Fruit fly (Drosophila melanogaster) whole organism: ENCODE measurements around the gene CG11134.

Experiments used
- CG8478 ChIP-seq: fragments of >200 bp; optimal IDR thresholded peaks from 2 replicates; lab custom pipeline; 2018; ENCODE audit warnings: inconsistent platforms
- Dll ChIP-seq: fragments of >200 bp; optimal IDR thresholded peaks from 2 replicates; lab custom pipeline; 2017
- EcR ChIP-seq, 2 experiments: fragments of >200 bp; optimal IDR thresholded peaks; 2 replicates each; lab custom pipeline; 2017; ENCODE audit warnings: missing biosample characterization in 2 of 2, missing genetic modification characterization in 2 of 2, missing genetic modification reagents in 2 of 2
- pan ChIP-seq: fragments of >200 bp; optimal IDR thresholded peaks from 2 replicates; lab custom pipeline; 2017
- psq ChIP-seq: fragments of >200 bp; optimal IDR thresholded peaks from 2 replicates; lab custom pipeline; 2017
- usp ChIP-seq: fragments of >200 bp; optimal IDR thresholded peaks from 2 replicates; lab custom pipeline; 2017; ENCODE audit warnings: missing biosample characterization, missing genetic modification characterization, mixed read lengths

Gene CG11134

DNA sequence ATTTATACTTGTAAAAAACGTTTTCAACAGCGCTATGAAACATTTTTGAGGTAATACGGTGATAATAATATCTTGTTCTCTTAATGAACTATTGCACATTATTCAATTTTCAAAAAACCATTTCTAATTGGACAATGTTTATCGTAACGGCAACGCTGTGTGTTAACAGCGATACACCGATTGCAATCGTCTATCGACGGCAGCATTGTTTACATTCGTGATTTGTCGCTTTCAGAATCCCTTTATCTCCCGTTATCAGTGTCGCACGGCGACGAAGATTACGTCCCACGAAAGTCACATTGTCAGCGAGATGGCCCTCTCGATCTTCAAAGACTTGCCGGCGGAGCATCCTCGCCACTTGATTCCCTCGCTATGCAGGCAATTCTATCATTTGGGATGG lies at the start of gene CG11134:
Gene CG11134, plus strand, starts transcription at position 4 of the 400 bp plus-strand sequence.
- no peak for TF ChIP-seq EcR (GFP tag; optimal IDR thresholded peaks at IDR 0.05; lab: Kevin White, UChicago)
- no peak for TF ChIP-seq usp (GFP tag; lab: Kevin White, UChicago)
- TF ChIP-seq Dll (lab: Kevin White, UChicago) = no peak
- TF ChIP-seq psq = no peak
- no peak for TF ChIP-seq CG8478 (lab: Kevin White, UChicago)
- TF ChIP-seq pan (lab: Kevin White, UChicago) = no peak

DNA sequence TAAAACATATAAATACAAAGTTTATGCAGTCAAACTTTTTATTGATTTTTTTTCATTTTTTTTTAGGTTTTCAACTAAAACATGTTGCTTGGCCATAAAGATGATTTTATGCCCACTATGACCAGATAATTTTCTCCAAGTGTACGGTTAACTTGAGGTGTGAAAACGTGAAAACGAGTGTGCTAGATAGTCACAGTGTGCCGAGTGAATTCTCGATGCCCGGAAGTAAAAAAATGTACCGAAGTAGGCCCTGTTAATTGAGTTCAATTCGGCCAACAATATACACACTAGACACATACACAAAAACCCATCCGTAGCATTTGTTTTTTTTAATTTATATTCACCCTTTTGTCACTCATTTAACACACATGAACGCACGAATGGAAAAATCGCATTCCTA lies 45.8 kb upstream of the CG11134 start, which contains the start of gene Nna1:
Gene Nna1, plus strand, starts transcription at position 301 of the 400 bp plus-strand sequence.
- no peak for TF ChIP-seq usp (GFP tag; lab: Kevin White, UChicago)
- TF ChIP-seq psq = no peak
- no peak for TF ChIP-seq pan (lab: Kevin White, UChicago)
- TF ChIP-seq Dll (lab: Kevin White, UChicago) = no peak
- no peak for TF ChIP-seq CG8478 (lab: Kevin White, UChicago)
- no peak for TF ChIP-seq EcR (GFP tag; optimal IDR thresholded peaks at IDR 0.05; lab: Kevin White, UChicago)

DNA sequence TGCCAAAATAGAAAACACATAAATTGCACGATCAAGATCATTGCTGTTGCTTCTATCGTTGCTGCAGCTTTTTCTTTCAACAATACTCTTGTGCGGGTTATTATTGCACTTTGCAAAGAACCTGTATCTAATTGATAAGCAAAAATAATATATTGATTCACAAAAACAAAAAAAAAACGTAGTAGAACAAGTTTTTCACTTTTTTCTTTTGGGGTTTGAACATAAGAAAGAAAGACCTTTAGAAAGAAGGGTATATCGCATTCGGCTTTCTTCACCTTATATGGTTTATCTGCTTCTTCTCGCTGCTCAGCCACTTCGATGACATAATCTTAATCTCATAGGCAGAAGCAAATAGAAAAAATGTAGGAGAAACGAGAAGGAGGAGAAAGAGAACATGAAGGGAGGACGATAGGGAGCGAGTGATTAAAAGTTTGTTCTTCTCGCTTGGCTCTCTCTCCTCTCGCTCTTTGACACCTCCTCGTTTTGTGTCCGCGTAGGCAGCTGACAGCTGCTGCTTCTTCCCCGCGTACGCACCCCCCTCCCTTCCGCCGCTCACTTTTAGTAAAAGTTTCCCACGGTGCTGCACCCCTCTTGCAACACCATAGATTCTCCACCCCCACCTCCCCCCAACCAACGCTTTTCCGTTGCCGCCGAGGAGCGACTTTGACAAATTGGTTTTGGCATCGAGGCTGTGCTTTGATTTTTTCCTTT lies 38.9 kb upstream of the CG11134 start:
- no peak for TF ChIP-seq Dll (lab: Kevin White, UChicago)
- no peak for TF ChIP-seq psq
- TF ChIP-seq usp (GFP tag; lab: Kevin White, UChicago) = no peak
- no peak for TF ChIP-seq EcR (GFP tag; optimal IDR thresholded peaks at IDR 0.05; lab: Kevin White, UChicago)
- TF ChIP-seq CG8478 (lab: Kevin White, UChicago) = no peak
- no peak for TF ChIP-seq pan (lab: Kevin White, UChicago)

dm6 chrX:13699666-13700065 lies 38.1 kb upstream of the CG11134 start:
- TF ChIP-seq Dll (lab: Kevin White, UChicago) = no peak

dm6 chrX:13717982-13718402 lies 19.8 kb upstream of the CG11134 start, which contains the start of gene Nadsyn:
Gene Nadsyn (minus strand): TSS chrX:13718285.
- TF ChIP-seq CG8478 (lab: Kevin White, UChicago) = no peak
- TF ChIP-seq EcR (GFP tag; optimal IDR thresholded peaks at IDR 0.05; lab: Kevin White, UChicago) = no peak
- no peak for TF ChIP-seq Dll (lab: Kevin White, UChicago)
- no peak for TF ChIP-seq psq
- no peak for TF ChIP-seq pan (lab: Kevin White, UChicago)
- TF ChIP-seq usp (GFP tag; lab: Kevin White, UChicago) = no peak

DNA sequence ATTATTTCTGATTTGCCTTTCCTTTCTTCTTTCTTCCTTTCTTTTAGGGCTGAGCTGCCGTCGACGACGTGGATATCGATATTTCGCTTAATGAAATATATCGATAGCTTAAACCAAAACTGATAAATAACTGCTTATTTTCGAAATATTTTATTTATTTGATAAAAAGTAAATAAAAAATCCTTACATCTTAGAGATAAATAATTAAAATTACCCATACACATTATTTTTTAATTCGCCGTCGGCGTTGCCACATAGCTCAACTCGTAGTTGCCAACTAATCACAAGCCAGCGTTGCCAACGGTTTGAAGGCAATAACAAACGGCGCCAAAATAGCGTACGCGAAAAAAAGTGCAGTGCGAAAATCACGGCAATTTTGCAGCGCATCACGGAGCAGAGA lies 15.8 kb upstream of the CG11134 start, which contains the start of the genes Mrgn1 and mus101:
Gene Mrgn1, minus strand, starts transcription at position 44 of the 400 bp plus-strand sequence.
Gene mus101, plus strand, starts transcription at position 313 of the 400 bp plus-strand sequence.
- no peak for TF ChIP-seq EcR (GFP tag; optimal IDR thresholded peaks at IDR 0.05; lab: Kevin White, UChicago)
- TF ChIP-seq CG8478 (lab: Kevin White, UChicago) = no peak
- no peak for TF ChIP-seq psq
- no peak for TF ChIP-seq usp (GFP tag; lab: Kevin White, UChicago)
- no peak for TF ChIP-seq pan (lab: Kevin White, UChicago)
- TF ChIP-seq Dll (lab: Kevin White, UChicago) = no peak

- TF ChIP-seq EcR (GFP tag; optimal IDR thresholded peaks at IDR 0.05; lab: Kevin White, UChicago) (no peak), psq (no peak), usp (GFP tag; lab: Kevin White, UChicago) (no peak), Dll (lab: Kevin White, UChicago) (no peak), CG8478 (lab: Kevin White, UChicago) (no peak), pan (lab: Kevin White, UChicago) (no peak)
Observed at dm6 chrX:13734866-13735265, 2.9 kb upstream of the CG11134 start.

DNA sequence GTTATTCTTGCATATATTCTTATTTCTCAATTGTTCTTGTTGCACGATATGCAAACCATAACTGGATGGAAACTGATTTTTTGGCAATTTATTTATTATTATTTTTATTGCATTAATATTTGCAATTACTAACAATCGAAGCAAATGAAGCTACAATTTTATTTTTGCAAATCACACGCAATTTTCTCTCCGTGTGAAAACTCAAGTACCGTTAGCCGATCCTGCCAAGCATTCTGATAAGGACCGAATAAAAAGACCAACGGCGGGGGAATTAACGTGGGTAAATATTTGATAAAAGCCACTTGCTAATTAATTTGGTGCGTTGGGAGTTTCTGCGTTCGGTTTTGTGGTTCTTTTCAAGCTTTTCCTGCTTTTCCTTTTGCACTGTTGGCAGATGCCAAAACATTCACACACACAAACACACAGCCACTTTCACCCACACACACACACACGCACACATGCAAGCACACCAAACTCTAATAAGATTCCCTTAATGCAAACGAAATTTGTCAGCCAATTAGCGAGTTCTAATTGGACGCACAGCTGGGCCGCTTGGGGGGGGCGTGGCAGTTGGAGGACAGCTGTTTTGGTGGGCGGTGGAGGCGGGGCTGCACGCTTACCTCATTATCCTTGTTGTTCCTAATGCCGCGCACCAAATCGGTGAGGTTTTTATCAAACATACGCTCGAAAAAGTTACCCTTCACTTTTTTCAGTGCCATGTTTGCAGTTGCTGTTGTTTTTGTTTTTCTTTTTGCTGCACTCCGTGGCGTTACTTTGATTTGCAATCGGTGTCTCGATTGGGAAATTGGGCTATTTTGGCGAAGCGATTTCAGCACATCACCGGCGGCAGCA lies 2.2 kb upstream of the CG11134 start:
- TF ChIP-seq Dll (lab: Kevin White, UChicago) (no peak), usp (GFP tag; lab: Kevin White, UChicago) (no peak), CG8478 (lab: Kevin White, UChicago) (no peak), EcR (GFP tag; optimal IDR thresholded peaks at IDR 0.05; lab: Kevin White, UChicago) (no peak), psq (no peak), pan (lab: Kevin White, UChicago) (no peak)

DNA sequence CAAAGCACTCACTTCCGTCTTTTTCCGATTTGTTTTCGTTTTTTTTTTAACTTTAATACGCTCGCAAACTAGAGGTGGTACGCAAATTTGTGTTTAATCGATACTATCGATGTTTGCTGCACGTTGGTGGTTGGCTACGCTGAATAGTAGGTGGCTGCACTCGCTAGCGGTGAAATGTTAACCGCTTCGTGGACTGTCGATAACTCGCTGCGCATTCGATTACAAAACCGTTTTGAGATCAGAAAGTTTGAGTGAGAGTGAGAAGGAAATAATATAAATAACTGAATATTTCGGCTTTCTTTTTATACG lies 1.6 kb upstream of the CG11134 start, which contains the start of gene g:
Gene g, minus strand, starts transcription at position 105 of the 309 bp plus-strand sequence.
- TF ChIP-seq psq (no peak), pan (lab: Kevin White, UChicago) (no peak), EcR (GFP tag; optimal IDR thresholded peaks at IDR 0.05; lab: Kevin White, UChicago) (no peak), usp (GFP tag; lab: Kevin White, UChicago) (no peak), Dll (lab: Kevin White, UChicago) (no peak), CG8478 (lab: Kevin White, UChicago) (no peak)

DNA sequence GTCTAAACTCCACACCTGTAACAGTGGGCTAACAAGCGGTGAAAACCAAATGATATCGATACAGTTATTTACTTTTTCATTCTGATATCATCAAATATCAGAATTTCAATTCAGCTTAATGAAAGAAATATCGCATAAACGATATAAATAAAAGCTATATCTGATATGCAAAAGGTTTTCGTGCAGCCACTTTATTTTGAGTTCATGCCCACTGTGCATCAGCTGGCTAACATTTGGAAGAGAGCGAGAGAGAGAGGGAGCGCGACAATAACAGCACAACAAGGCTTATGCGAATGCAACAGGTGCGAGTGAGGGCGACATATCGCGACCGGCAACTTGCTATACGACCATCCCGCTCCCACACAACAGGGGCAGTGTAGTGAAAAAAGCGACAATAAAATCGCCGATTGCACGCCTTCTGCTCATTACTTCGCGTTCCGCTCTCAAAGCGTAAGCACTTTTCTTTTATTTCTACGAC lies 1.7 kb downstream of the CG11134 start, which contains the start of gene CG11151:
Gene CG11151, plus strand, starts transcription at position 334 of the 478 bp plus-strand sequence.
- TF ChIP-seq Dll (lab: Kevin White, UChicago) = no peak
- TF ChIP-seq psq = no peak
- TF ChIP-seq EcR (GFP tag; optimal IDR thresholded peaks at IDR 0.05; lab: Kevin White, UChicago) = no peak
- TF ChIP-seq pan (lab: Kevin White, UChicago) = no peak
- TF ChIP-seq CG8478 (lab: Kevin White, UChicago) = peak; percentile 92
- no peak for TF ChIP-seq usp (GFP tag; lab: Kevin White, UChicago)

DNA sequence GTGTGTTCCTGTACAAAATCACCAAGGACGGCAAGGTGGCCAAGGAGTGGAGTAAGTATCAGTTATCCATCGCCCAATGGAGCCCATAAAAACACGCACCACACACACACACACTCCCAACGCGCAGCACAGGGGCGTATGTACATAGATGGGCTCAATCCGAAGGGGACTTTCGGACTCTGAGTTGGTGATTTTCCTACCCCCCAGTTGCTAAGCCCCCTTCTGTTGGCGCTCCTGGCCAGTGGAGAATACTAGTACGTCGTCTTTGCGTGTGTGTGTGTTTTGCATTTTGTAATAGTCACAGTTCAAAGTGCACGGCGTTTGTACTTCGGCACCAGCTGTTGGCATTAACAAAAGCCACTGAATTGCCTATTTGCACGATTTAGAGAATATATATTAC lies 2.3 kb downstream of the CG11134 start:
- TF ChIP-seq CG8478 (lab: Kevin White, UChicago) (no peak), Dll (lab: Kevin White, UChicago) (no peak), pan (lab: Kevin White, UChicago) (no peak), usp (GFP tag; lab: Kevin White, UChicago) (no peak), EcR (GFP tag; optimal IDR thresholded peaks at IDR 0.05; lab: Kevin White, UChicago) (no peak), psq (no peak)
